Worm (Caenorhabditis elegans): ENCODE data around the gene unc-82.
A peak's percentile ranks its signal among the peaks of the same experiment; 100 is the strongest.
"Not testable (repeated sequence)": the region's sequence is repeated elsewhere in the genome, so short reads cannot be mapped to it uniquely, and the experiment has no call there.

unc-82 gene

ce11 chrIV:7428998-7429397 is 4.7 kb downstream of the unc-82 start (continued):
- TF ChIP-seq nhr-48 (tag; optimal IDR thresholded peaks at IDR 0.05), result no peak
- no peak for TF ChIP-seq nhr-41 (GFP tag; IDR thresholded peaks at IDR 0.05)

ce11 chrIV:7433858-7434257 is 9.6 kb downstream of the unc-82 start, which contains the start of gene B0496.11:
B0496.11 (minus strand) TSS chrIV:7433958.
- TF ChIP-seq pqm-1 (tag; optimal IDR thresholded peaks at IDR 0.05), result no peak
- TF ChIP-seq ceh-20 (GFP tag; IDR thresholded peaks at IDR 0.05), result no peak
- no peak for TF ChIP-seq ZK546.5 (tag; optimal IDR thresholded peaks at IDR 0.05)
- TF ChIP-seq F49E8.2 (tag; optimal IDR thresholded peaks at IDR 0.05; ENCODE audit: borderline replicate concordance), result no peak
- TF ChIP-seq F10B5.3 (tag; optimal IDR thresholded peaks at IDR 0.05), result no peak

DNA sequence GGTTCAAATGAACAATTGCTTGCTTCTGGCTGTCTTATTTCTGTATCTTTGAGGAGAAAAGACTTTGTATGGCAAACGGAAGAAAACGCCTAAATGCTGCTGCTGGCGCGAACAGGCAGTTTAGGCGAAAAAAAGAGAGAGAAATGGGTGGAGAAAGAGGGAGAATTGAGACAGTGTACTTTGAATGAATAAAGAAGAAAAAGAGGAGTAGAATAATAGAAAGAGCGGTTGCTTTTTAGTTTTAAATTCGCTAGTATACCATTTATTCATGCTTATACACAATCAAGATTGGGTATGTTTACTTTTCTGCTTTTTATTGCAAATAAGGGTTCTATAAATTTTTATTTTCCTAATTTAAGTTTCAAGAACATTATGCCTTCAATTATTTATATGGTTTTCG is 15.1 kb downstream of the unc-82 start:
- TF ChIP-seq spr-1 (tag; optimal IDR thresholded peaks at IDR 0.05), result no peak
- TF ChIP-seq F10B5.3 (tag; optimal IDR thresholded peaks at IDR 0.05), result no peak
- TF ChIP-seq nhr-111 (GFP tag; optimal IDR thresholded peaks at IDR 0.05), result no peak
- TF ChIP-seq zfp-2 (tag; optimal IDR thresholded peaks at IDR 0.05), result no peak
- TF ChIP-seq nhr-10 (tag; optimal IDR thresholded peaks at IDR 0.05), result no peak
- peak in 1 of 2 experiments; percentile 92 for TF ChIP-seq unc-62 (GFP tag; optimal IDR thresholded peaks at IDR 0.05 in 1 of 2)
- TF ChIP-seq unc-62 (tag; optimal IDR thresholded peaks at IDR 0.05), result no peak
- no peak for TF ChIP-seq T26A8.4 (GFP tag; IDR thresholded peaks at IDR 0.05)

ce11 chrIV:7440238-7440637 is 15.9 kb downstream of the unc-82 start:
- TF ChIP-seq duxl-1 (tag; optimal IDR thresholded peaks at IDR 0.05; ENCODE audit: poor library complexity) (no peak), hlh-11 (tag; optimal IDR thresholded peaks at IDR 0.05) (peak; percentile 3), nhr-28 (tag; optimal IDR thresholded peaks at IDR 0.05) (peak; percentile 66), F26F4.8 (GFP tag; conservative IDR thresholded peaks at IDR 0.05) (no peak)

ce11 chrIV:7440985-7441384 is 16.7 kb downstream of the unc-82 start:
- TF ChIP-seq pha-4 (GFP tag; IDR thresholded peaks at IDR 0.05) (peak; percentile 12; the same call in 1 of the 2 replicates), lim-7 (GFP tag; IDR thresholded peaks at IDR 0.05) (peak; percentile 73), tra-1 (GFP tag; IDR thresholded peaks at IDR 0.05) (0 out of 2 replicates have a peak, but pooled peaks have one; percentile 28), Y48G9A.11 (GFP tag; IDR thresholded peaks at IDR 0.05) (0 out of 2 replicates have a peak, but pooled peaks have one; percentile 36), snpc-1.2 (GFP tag; IDR thresholded peaks at IDR 0.05) (0 out of 2 replicates have a peak, but pooled peaks have one; percentile 22)
- TF ChIP-seq pha-4 (tag; optimal IDR thresholded peaks at IDR 0.05), result not testable (repeated sequence)

- TF ChIP-seq zag-1 (tag; optimal IDR thresholded peaks at IDR 0.05) (no peak), nhr-102 (tag; optimal IDR thresholded peaks at IDR 0.05) (no peak), dmd-9 (GFP tag; IDR thresholded peaks at IDR 0.05) (no peak), unc-62 (GFP tag; optimal IDR thresholded peaks at IDR 0.05 in 1 of 2) (peak in 1 of 2 experiments; percentile 51), unc-62 (tag; optimal IDR thresholded peaks at IDR 0.05) (no peak), vab-7 (GFP tag; IDR thresholded peaks at IDR 0.05) (no peak), egl-43 (GFP tag; IDR thresholded peaks at IDR 0.05) (no peak), arid-1 (GFP tag; conservative IDR thresholded peaks at IDR 0.05) (no peak), nhr-42 (GFP tag; IDR thresholded peaks at IDR 0.05) (no peak)
Observed at ce11 chrIV:7445236-7445635, 20.9 kb downstream of the unc-82 start, which contains the start of gene valv-1. valv-1 (minus strand) TSS chrIV:7445336.

DNA sequence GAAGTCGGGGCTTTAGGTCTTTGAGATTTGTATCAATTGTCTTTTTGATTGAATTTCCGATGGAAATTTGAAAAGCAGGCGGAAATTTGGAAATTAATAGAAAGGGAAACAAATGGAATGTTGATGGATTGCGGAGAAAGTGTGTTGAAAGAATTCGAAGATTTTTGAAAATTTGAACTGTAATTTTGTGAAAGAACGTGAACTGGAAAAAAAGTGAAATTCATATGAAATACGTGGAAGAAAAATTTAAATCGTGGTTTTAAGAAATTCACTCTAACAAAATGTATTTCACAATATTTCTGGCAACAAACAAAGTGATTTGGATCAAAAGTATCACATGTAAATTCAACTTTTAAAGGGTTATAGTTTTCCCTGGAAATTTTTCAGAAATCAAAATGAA is 21.7 kb downstream of the unc-82 start, which contains the start of gene B0496.1:
Gene B0496.1, plus strand, starts transcription at position 301 of the 400 bp plus-strand sequence.
- TF ChIP-seq ZK546.5 (tag; optimal IDR thresholded peaks at IDR 0.05), result no peak
- TF ChIP-seq sdz-12 (GFP tag; optimal IDR thresholded peaks at IDR 0.05), result no peak
- no peak for TF ChIP-seq Y75B8A.6 (GFP tag; IDR thresholded peaks at IDR 0.05)
- no peak for TF ChIP-seq mes-2 (tag; optimal IDR thresholded peaks at IDR 0.05; ENCODE audit: poor library complexity, severe bottlenecking)
- TF ChIP-seq nhr-48 (tag; optimal IDR thresholded peaks at IDR 0.05), result no peak
- TF ChIP-seq saeg-2 (GFP tag; IDR thresholded peaks at IDR 0.05), result no peak
- TF ChIP-seq ztf-11 (tag; optimal IDR thresholded peaks at IDR 0.05), result no peak
- no peak for TF ChIP-seq fos-1 (tag; optimal IDR thresholded peaks at IDR 0.05)
- TF ChIP-seq mxl-3 (GFP tag; optimal IDR thresholded peaks at IDR 0.05), result no peak
- no peak for TF ChIP-seq egl-27 (tag; optimal IDR thresholded peaks at IDR 0.05)
- TF ChIP-seq gei-8 (GFP tag; optimal IDR thresholded peaks at IDR 0.05), result no peak
- no peak for TF ChIP-seq mep-1 (tag; optimal IDR thresholded peaks at IDR 0.05)
- no peak for TF ChIP-seq vab-7 (GFP tag; IDR thresholded peaks at IDR 0.05)
- no peak for TF ChIP-seq zfp-3 (GFP tag; conservative IDR thresholded peaks at IDR 0.05)
